Worm (Caenorhabditis elegans): ENCODE results near the gene fbxa-104.

DNA sequence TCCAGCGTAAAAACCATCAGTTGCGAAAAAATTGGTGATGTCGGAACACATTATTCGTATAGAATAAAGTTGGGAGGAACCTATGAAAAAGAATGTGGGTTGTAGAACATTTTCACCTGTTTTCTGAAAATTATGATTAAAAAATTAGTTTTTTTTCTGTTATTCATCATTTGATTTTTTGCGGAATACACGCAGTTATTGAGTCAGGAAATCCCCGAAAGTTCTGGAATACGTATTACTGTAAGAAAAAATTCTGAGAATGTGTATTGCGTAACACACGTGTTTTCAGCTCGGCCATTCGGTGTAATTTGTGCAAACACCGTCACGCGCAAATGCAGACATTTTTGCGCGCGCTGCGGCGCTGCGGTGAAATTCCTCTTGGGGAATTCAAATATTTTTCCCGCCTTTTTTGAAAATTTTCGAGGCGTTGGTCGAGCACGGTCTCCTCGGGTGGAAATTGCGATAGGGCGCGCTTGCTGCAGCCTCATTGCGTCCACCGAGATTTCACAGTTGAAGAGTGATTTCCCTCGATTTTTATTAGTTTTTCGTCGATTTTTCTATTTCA lies 34.6 kb downstream of the fbxa-104 start, which contains the start of gene srh-170:
- TF ChIP-seq ztf-16 (tag; optimal IDR thresholded peaks at IDR 0.05) (no peak), nhr-11 (tag; optimal IDR thresholded peaks at IDR 0.05) (no peak), eyg-1 (tag; optimal IDR thresholded peaks at IDR 0.05) (no peak), ref-2 (tag; optimal IDR thresholded peaks at IDR 0.05) (no peak), ceh-31 (tag; optimal IDR thresholded peaks at IDR 0.05) (no peak), tbx-7 (tag; optimal IDR thresholded peaks at IDR 0.05) (no peak)
